Fruit fly (Drosophila melanogaster) whole organism, embryonic: ENCODE measurements around the gene CG6106.

Experiments used
- Adf1 ChIP-seq: fragments of 200-800 bp; sonication (Bioruptor generic); IDR thresholded peaks from 2 replicates; pipeline ENCODE4 v1.3.6; 2022; ENCODE audit warnings: missing biosample characterization, missing genetic modification characterization
- CG12236 ChIP-seq: fragments of 200-800 bp; sonication (Bioruptor generic); optimal IDR thresholded peaks from 2 replicates; lab custom pipeline; 2016; ENCODE audit warnings: missing biosample characterization, missing genetic modification characterization
- CG12769 ChIP-seq: fragments of 200-800 bp; sonication (Bioruptor generic); optimal IDR thresholded peaks from 2 replicates; lab custom pipeline; 2019; ENCODE audit warnings: missing biosample characterization, mild to moderate bottlenecking, missing genetic modification characterization, moderate library complexity
- CG13424 ChIP-seq: fragments of 200-800 bp; sonication (Bioruptor generic); optimal IDR thresholded peaks from 2 replicates; lab custom pipeline; 2019; ENCODE audit warnings: missing biosample characterization, mild to moderate bottlenecking, missing genetic modification characterization, moderate library complexity
- CG15269 ChIP-seq: fragments of 200-800 bp; sonication (Bioruptor generic); optimal IDR thresholded peaks from 2 replicates; lab custom pipeline; 2018; ENCODE audit warnings: missing biosample characterization, mild to moderate bottlenecking, missing genetic modification characterization, moderate library complexity
- CG1603 ChIP-seq: fragments of 200-800 bp; sonication (Bioruptor generic); optimal IDR thresholded peaks from 2 replicates; lab custom pipeline; 2019; ENCODE audit warnings: missing biosample characterization, mild to moderate bottlenecking, missing genetic modification characterization, moderate library complexity
- CG17359 ChIP-seq: fragments of 200-800 bp; sonication (Bioruptor generic); optimal IDR thresholded peaks from 3 replicates; lab custom pipeline; 2018; ENCODE audit warnings: missing biosample characterization, mild to moderate bottlenecking, missing genetic modification characterization, moderate library complexity
- CG18476 ChIP-seq: fragments of 200-800 bp; sonication (Bioruptor generic); optimal IDR thresholded peaks from 2 replicates; lab custom pipeline; 2016; ENCODE audit warnings: missing biosample characterization, mild to moderate bottlenecking, missing genetic modification characterization
- CG18599 ChIP-seq: fragments of 200-800 bp; sonication (Bioruptor generic); optimal IDR thresholded peaks from 3 replicates; lab custom pipeline; 2017; ENCODE audit warnings: missing biosample characterization, missing genetic modification characterization, mild to moderate bottlenecking, moderate library complexity, missing genetic modification reagents
- CG18619 ChIP-seq: fragments of 200-800 bp; sonication (Bioruptor generic); optimal IDR thresholded peaks from 3 replicates; lab custom pipeline; 2017; ENCODE audit warnings: missing biosample characterization, mild to moderate bottlenecking, missing genetic modification characterization
- CG2120 ChIP-seq: fragments of 200-800 bp; sonication (Bioruptor generic); optimal IDR thresholded peaks from 3 replicates; lab custom pipeline; 2016; ENCODE audit warnings: missing biosample characterization, missing genetic modification characterization
- CG2678 ChIP-seq: fragments of 200-800 bp; sonication (Bioruptor generic); optimal IDR thresholded peaks from 3 replicates; lab custom pipeline; 2019; ENCODE audit warnings: missing biosample characterization, mild to moderate bottlenecking, missing genetic modification characterization, moderate library complexity
- CG31224 ChIP-seq: fragments of 200-800 bp; sonication (Bioruptor generic); IDR thresholded peaks from 2 replicates; pipeline ENCODE4 v1.3.6; 2022; ENCODE audit warnings: missing biosample characterization, missing genetic modification characterization
- CG32772 ChIP-seq: fragments of 200-800 bp; sonication (Bioruptor generic); IDR thresholded peaks from 2 replicates; pipeline ENCODE4 v1.3.6; 2022; ENCODE audit warnings: missing biosample characterization, missing genetic modification characterization
- CG6654 ChIP-seq: fragments of 200-800 bp; sonication (Bioruptor generic); optimal IDR thresholded peaks from 2 replicates; lab custom pipeline; 2017; ENCODE audit warnings: missing biosample characterization, mild to moderate bottlenecking, missing genetic modification characterization
- CG7556 ChIP-seq: fragments of 200-800 bp; sonication (Bioruptor generic); optimal IDR thresholded peaks from 2 replicates; lab custom pipeline; 2017; ENCODE audit warnings: missing biosample characterization, mild to moderate bottlenecking, missing genetic modification characterization
- CG7839 ChIP-seq: fragments of 200-800 bp; sonication (Bioruptor generic); optimal IDR thresholded peaks from 3 replicates; lab custom pipeline; 2018; ENCODE audit warnings: missing biosample characterization, mild to moderate bottlenecking, missing genetic modification characterization, moderate library complexity
- CG8765 ChIP-seq: fragments of 200-800 bp; sonication (Bioruptor generic); IDR thresholded peaks from 2 replicates; pipeline ENCODE4 v1.3.6; 2022; ENCODE audit warnings: missing biosample characterization, missing genetic modification characterization
- CG9817 ChIP-seq: fragments of 200-800 bp; sonication (Bioruptor generic); optimal IDR thresholded peaks from 2 replicates; lab custom pipeline; 2018; ENCODE audit warnings: missing biosample characterization, mild to moderate bottlenecking, missing genetic modification characterization, moderate library complexity
- Camta ChIP-seq: fragments of 200-800 bp; sonication (Bioruptor generic); optimal IDR thresholded peaks from 2 replicates; lab custom pipeline; 2016; ENCODE audit warnings: missing biosample characterization, missing genetic modification characterization
- Dad ChIP-seq: fragments of 200-800 bp; sonication (Bioruptor generic); optimal IDR thresholded peaks from 3 replicates; lab custom pipeline; 2016; ENCODE audit warnings: missing biosample characterization, missing genetic modification characterization
- Dip3 ChIP-seq: fragments of 200-800 bp; sonication (Bioruptor generic); optimal IDR thresholded peaks from 3 replicates; lab custom pipeline; 2016; ENCODE audit warnings: missing biosample characterization, missing genetic modification characterization
- HLH54F ChIP-seq: fragments of 200-800 bp; sonication (Bioruptor generic); optimal IDR thresholded peaks from 3 replicates; lab custom pipeline; 2016; ENCODE audit warnings: missing biosample characterization, missing genetic modification characterization
- Hr3 ChIP-seq: fragments of 200-800 bp; sonication (Bioruptor generic); optimal IDR thresholded peaks from 3 replicates; lab custom pipeline; 2016; ENCODE audit warnings: missing biosample characterization, missing genetic modification characterization
- Mad ChIP-seq: fragments of 200-800 bp; sonication (Bioruptor generic); optimal IDR thresholded peaks from 2 replicates; lab custom pipeline; 2016; ENCODE audit warnings: missing biosample characterization, missing genetic modification characterization
- Myb ChIP-seq: fragments of 200-800 bp; sonication (Bioruptor generic); optimal IDR thresholded peaks from 2 replicates; lab custom pipeline; 2016; ENCODE audit warnings: missing biosample characterization, missing genetic modification characterization
- Oli ChIP-seq: fragments of 200-800 bp; sonication (Bioruptor generic); optimal IDR thresholded peaks from 2 replicates; lab custom pipeline; 2018; ENCODE audit warnings: missing biosample characterization, mild to moderate bottlenecking, missing genetic modification characterization, moderate library complexity
- Poxn ChIP-seq: fragments of 200-800 bp; sonication (Bioruptor generic); IDR thresholded peaks from 2 replicates; pipeline ENCODE4 v1.3.6; 2022; ENCODE audit warnings: missing biosample characterization, missing genetic modification characterization
- Sry-δ ChIP-seq: fragments of 200-800 bp; sonication (Bioruptor generic); optimal IDR thresholded peaks from 2 replicates; lab custom pipeline; 2016; ENCODE audit warnings: missing biosample characterization, missing genetic modification characterization
- Taf1 ChIP-seq: fragments of 200-800 bp; sonication (Bioruptor generic); IDR thresholded peaks from 2 replicates; pipeline ENCODE4 v1.3.6; 2022; ENCODE audit warnings: missing biosample characterization, missing genetic modification characterization
- ato ChIP-seq: fragments of 200-800 bp; sonication (Bioruptor generic); IDR thresholded peaks from 2 replicates; pipeline ENCODE4 v1.3.6; 2022; ENCODE audit warnings: missing biosample characterization, missing genetic modification characterization; ENCODE audit not compliant: partially characterized antibody
- bsh ChIP-seq, 2 experiments: fragments of 200-800 bp; sonication (Bioruptor generic); optimal IDR thresholded peaks; 2 replicates each; lab custom pipeline; 2017 to 2018; ENCODE audit warnings: mild to moderate bottlenecking in 2 of 2, missing biosample characterization in 2 of 2, missing genetic modification characterization in 2 of 2, moderate library complexity in 1 of 2
- dm ChIP-seq: fragments of 200-800 bp; sonication (Bioruptor generic); optimal IDR thresholded peaks from 3 replicates; lab custom pipeline; 2016; ENCODE audit warnings: missing biosample characterization, missing genetic modification characterization
- dpn ChIP-seq, 2 experiments: fragments of 200-800 bp; sonication (Bioruptor generic); optimal IDR thresholded peaks; 3 replicates each; lab custom pipeline; 2016; ENCODE audit warnings: missing biosample characterization in 2 of 2, missing genetic modification characterization in 2 of 2
- eve ChIP-seq, 2 experiments: fragments of >200 bp; optimal IDR thresholded peaks; 2 replicates each; lab custom pipeline; 2017; ENCODE audit warnings: missing biosample characterization in 2 of 2, missing genetic modification characterization in 2 of 2
- fd96Cb ChIP-seq: fragments of 200-800 bp; sonication (Bioruptor generic); optimal IDR thresholded peaks from 2 replicates; lab custom pipeline; 2018; ENCODE audit warnings: missing biosample characterization, mild to moderate bottlenecking, missing genetic modification characterization, moderate library complexity
- gce ChIP-seq: fragments of 200-800 bp; sonication (Bioruptor generic); IDR thresholded peaks from 3 replicates; pipeline ENCODE4 v1.3.6; 2022; ENCODE audit warnings: missing biosample characterization, missing genetic modification characterization
- grau ChIP-seq: fragments of 200-800 bp; optimal IDR thresholded peaks from 3 replicates; lab custom pipeline; 2019; ENCODE audit warnings: missing biosample characterization, mild to moderate bottlenecking, missing genetic modification characterization, moderate library complexity
- ham ChIP-seq: fragments of 200-800 bp; sonication (Bioruptor generic); IDR thresholded peaks from 2 replicates; pipeline ENCODE4 v1.3.6; 2022; ENCODE audit warnings: missing biosample characterization, missing genetic modification characterization
- ind ChIP-seq: fragments of 200-800 bp; sonication (Bioruptor generic); optimal IDR thresholded peaks from 3 replicates; lab custom pipeline; 2016; ENCODE audit warnings: missing biosample characterization, missing genetic modification characterization
- jumu ChIP-seq: fragments of 200-800 bp; sonication (Bioruptor generic); optimal IDR thresholded peaks from 3 replicates; lab custom pipeline; 2016; ENCODE audit warnings: missing biosample characterization, missing genetic modification characterization
- pb ChIP-seq: fragments of 200-800 bp; sonication (Bioruptor generic); optimal IDR thresholded peaks from 3 replicates; lab custom pipeline; 2016; ENCODE audit warnings: missing biosample characterization, missing genetic modification characterization
- pho ChIP-seq: fragments of 200-800 bp; sonication (Bioruptor generic); optimal IDR thresholded peaks from 2 replicates; lab custom pipeline; 2016; ENCODE audit warnings: missing biosample characterization, missing genetic modification characterization
- pum ChIP-seq: fragments of 200-800 bp; sonication (Bioruptor generic); optimal IDR thresholded peaks from 2 replicates; lab custom pipeline; 2016; ENCODE audit warnings: missing biosample characterization, missing genetic modification characterization
- row ChIP-seq: fragments of 200-800 bp; sonication (Bioruptor generic); IDR thresholded peaks from 3 replicates; pipeline ENCODE4 v1.3.6; 2022; ENCODE audit warnings: missing biosample characterization, missing genetic modification characterization
- run ChIP-seq: fragments of 200-800 bp; sonication (Bioruptor generic); optimal IDR thresholded peaks from 3 replicates; lab custom pipeline; 2018; ENCODE audit warnings: missing biosample characterization, mild to moderate bottlenecking, missing genetic modification characterization
- seq ChIP-seq: fragments of 200-800 bp; sonication (Bioruptor generic); IDR thresholded peaks from 2 replicates; pipeline ENCODE4 v1.3.6; 2022; ENCODE audit warnings: missing biosample characterization, missing genetic modification characterization
- slp2 ChIP-seq: fragments of 200-800 bp; sonication (Bioruptor generic); optimal IDR thresholded peaks from 2 replicates; lab custom pipeline; 2016; ENCODE audit warnings: missing biosample characterization, missing genetic modification characterization
- tll ChIP-seq, 2 experiments: fragments of 200-800 bp in 1 of 2; fragments of >200 bp in 1 of 2; sonication (Bioruptor generic) in 1 of 2; optimal IDR thresholded peaks; 2 replicates each; lab custom pipeline; 2017 to 2019; ENCODE audit warnings: missing biosample characterization in 2 of 2, missing genetic modification characterization in 2 of 2, mild to moderate bottlenecking in 1 of 2, moderate library complexity in 1 of 2
- unc-4 ChIP-seq: fragments of 200-800 bp; sonication (Bioruptor generic); IDR thresholded peaks from 2 replicates; pipeline ENCODE4 v1.3.6; 2022; ENCODE audit warnings: missing biosample characterization, missing genetic modification characterization; ENCODE audit not compliant: partially characterized antibody

Gene CG6106

DNA sequence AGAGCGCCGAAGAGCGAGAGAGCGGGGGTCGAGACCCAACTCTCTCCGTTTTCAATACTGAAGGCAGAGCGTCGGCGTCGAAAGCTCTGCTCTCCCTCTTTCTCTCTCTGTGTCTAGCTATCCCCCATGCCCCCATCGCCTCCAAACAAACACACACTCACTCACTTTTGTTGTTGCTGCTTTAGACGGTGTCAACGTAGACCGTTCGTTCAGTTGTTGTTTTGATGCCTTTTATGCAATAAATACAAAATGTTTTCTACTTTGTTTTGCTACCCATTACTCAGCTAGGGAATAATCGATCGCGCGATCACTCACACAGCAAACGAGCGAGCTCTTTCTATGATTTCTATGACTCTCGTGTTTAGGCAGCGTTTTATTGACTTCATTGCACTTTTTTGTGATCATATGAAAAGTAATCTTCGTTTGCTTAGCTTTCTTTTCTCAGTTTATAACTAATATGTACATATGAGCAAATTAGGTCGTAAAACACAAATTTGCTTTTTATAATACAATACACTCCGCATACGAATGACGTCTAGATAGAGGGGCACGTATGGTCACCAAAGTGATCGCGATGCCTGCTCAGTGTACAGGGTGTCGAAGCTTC, 46.1 kb downstream of the CG6106 start:
- TF ChIP-seq Hr3 (GFP tag; lab: Kevin White, UChicago) = peak; percentile 29
- peak; percentile 82; the same call in 1 of the 2 replicates for TF ChIP-seq Adf1 (GFP tag; lab: Robert Waterston, UW)
- TF ChIP-seq fd96Cb (tag; lab: Kevin White, UChicago) = peak; percentile 10
- TF ChIP-seq bsh (GFP tag; optimal IDR thresholded peaks at IDR 0.05; lab: Kevin White, UChicago) = peak in 1 of 2 experiments; percentile 5
- TF ChIP-seq pum (GFP tag; lab: Kevin White, UChicago) = peak; percentile 40
- peak; percentile 55 for TF ChIP-seq CG2678
- no peak for TF ChIP-seq ham
- peak; percentile 55 for TF ChIP-seq grau (tag; lab: Kevin White, UChicago)
- TF ChIP-seq CG8765 (GFP tag; lab: Robert Waterston, UW) = no peak
- no peak for TF ChIP-seq Taf1 (GFP tag; lab: Robert Waterston, UW)
- peak; percentile 89 for TF ChIP-seq row (GFP tag; lab: Robert Waterston, UW)
- peak; percentile 2 for TF ChIP-seq CG1603 (tag; lab: Kevin White, UChicago)
- TF ChIP-seq CG7839 (tag; lab: Kevin White, UChicago) = peak; percentile 54
- no peak for TF ChIP-seq tll (GFP tag; optimal IDR thresholded peaks at IDR 0.05; lab: Kevin White, UChicago)
- peak; percentile 32 for TF ChIP-seq CG9817 (tag; lab: Kevin White, UChicago)
- TF ChIP-seq CG12236 (GFP tag; lab: Kevin White, UChicago) = no peak
- TF ChIP-seq gce (GFP tag; lab: Robert Waterston, UW) = peak; percentile 51; the same call in 1 of the 3 replicates
- peak; percentile 1 for TF ChIP-seq CG18599
- TF ChIP-seq CG7556 (GFP tag; lab: Kevin White, UChicago) = peak; percentile 30
- TF ChIP-seq Dad (GFP tag; lab: Kevin White, UChicago) = peak; percentile 19
- TF ChIP-seq dm (GFP tag; lab: Kevin White, UChicago) = peak; percentile 42
- peak; percentile 66 for TF ChIP-seq CG12769
- TF ChIP-seq unc-4 (GFP tag; lab: Robert Waterston, UW) = no peak
- TF ChIP-seq CG15269 (tag; lab: Kevin White, UChicago) = peak; percentile 12
- TF ChIP-seq HLH54F (GFP tag; lab: Kevin White, UChicago) = peak; percentile 22
- no peak for TF ChIP-seq CG31224 (GFP tag; lab: Robert Waterston, UW)
- TF ChIP-seq jumu (GFP tag; lab: Kevin White, UChicago) = no peak
- TF ChIP-seq CG17359 (tag; lab: Kevin White, UChicago) = no peak
- TF ChIP-seq CG6654 = peak; percentile 30
- TF ChIP-seq run (tag; lab: Kevin White, UChicago) = peak; percentile 47
- TF ChIP-seq CG18476 = peak; percentile 4
- peak; percentile 52 for TF ChIP-seq slp2 (GFP tag; lab: Kevin White, UChicago)
- peak; percentile 49 for TF ChIP-seq CG18619 (GFP tag; lab: Kevin White, UChicago)
- no peak for TF ChIP-seq Sry-δ (GFP tag; lab: Kevin White, UChicago)
- peak; percentile 4 for TF ChIP-seq pb (GFP tag; lab: Kevin White, UChicago)
- TF ChIP-seq Mad (GFP tag; lab: Kevin White, UChicago) = peak; percentile 44
- TF ChIP-seq CG2120 (GFP tag; lab: Kevin White, UChicago) = peak; percentile 74
- peak; percentile 18; the same call in 1 of the 2 replicates for TF ChIP-seq seq (GFP tag; lab: Robert Waterston, UW)
- peak; percentile 10 for TF ChIP-seq ind (GFP tag; lab: Kevin White, UChicago)
- peak; percentile 8 for TF ChIP-seq Myb
- TF ChIP-seq eve (GFP tag; optimal IDR thresholded peaks at IDR 0.05; lab: Kevin White, UChicago) = peak in 1 of 2 experiments; percentile 87
- no peak for TF ChIP-seq Poxn
- peak; percentile 38 for TF ChIP-seq CG32772 (GFP tag; lab: Robert Waterston, UW)
- peak; percentile 1 for TF ChIP-seq Camta
- peak; percentile 51 for TF ChIP-seq Oli (tag; lab: Kevin White, UChicago)
- peak in 1 of 2 experiments; percentile 34 for TF ChIP-seq dpn (GFP tag; optimal IDR thresholded peaks at IDR 0.05; lab: Kevin White, UChicago)
- peak; percentile 13 for TF ChIP-seq CG13424 (tag; lab: Kevin White, UChicago)
- TF ChIP-seq ato = no peak
- TF ChIP-seq pho (GFP tag; lab: Kevin White, UChicago) = peak; percentile 50
- TF ChIP-seq Dip3 (GFP tag; lab: Kevin White, UChicago) = peak; percentile 18
